Worm (Caenorhabditis elegans): ENCODE results near the gene F07G11.1.

- TF ChIP-seq unc-62 (GFP tag; optimal IDR thresholded peaks at IDR 0.05): no peak
- no peak for TF ChIP-seq ztf-11 (tag; optimal IDR thresholded peaks at IDR 0.05)
- no peak for TF ChIP-seq ceh-82 (tag; optimal IDR thresholded peaks at IDR 0.05)
- TF ChIP-seq elt-3 (tag; optimal IDR thresholded peaks at IDR 0.05): no peak
- TF ChIP-seq daf-12 (tag; optimal IDR thresholded peaks at IDR 0.05): no peak
- TF ChIP-seq fkh-10 (GFP tag; optimal IDR thresholded peaks at IDR 0.05): no peak
- TF ChIP-seq nhr-12 (tag; optimal IDR thresholded peaks at IDR 0.05): no peak
- TF ChIP-seq mdl-1 (tag; optimal IDR thresholded peaks at IDR 0.05): no peak
- TF ChIP-seq fos-1 (tag; optimal IDR thresholded peaks at IDR 0.05): no peak
- no peak for TF ChIP-seq nhr-43 (tag; optimal IDR thresholded peaks at IDR 0.05; ENCODE audit: poor library complexity, severe bottlenecking)
- no peak for TF ChIP-seq ceh-9 (tag; optimal IDR thresholded peaks at IDR 0.05)
- no peak for TF ChIP-seq ceh-28 (tag; optimal IDR thresholded peaks at IDR 0.05)
- no peak for TF ChIP-seq lin-39 (tag; optimal IDR thresholded peaks at IDR 0.05)
- TF ChIP-seq elt-2 (tag; optimal IDR thresholded peaks at IDR 0.05): no peak
Observed at ce11 chrV:7288699-7289098, 18.5 kb upstream of the F07G11.1 start, which contains the start of gene C13A2.1.
